Worm (Caenorhabditis elegans): ENCODE data around the gene hlh-1.

- TF ChIP-seq him-1 (tag; optimal IDR thresholded peaks at IDR 0.05) (no peak), W03F9.2 (tag; optimal IDR thresholded peaks at IDR 0.05) (no peak)
Measured at ce11 chrII:4540631-4541030, 22.3 kb downstream of the hlh-1 start, which contains the start of gene sra-36.

Data from whole organism, L4/young adult.